Fruit fly (Drosophila melanogaster): ENCODE results near the gene ZC3H3.

Gene ZC3H3

dm6 chr3L:8554024-8554642 is 44.6 kb upstream of the ZC3H3 start (continued):
- TF ChIP-seq CG3726 (GFP tag; IDR thresholded peaks at IDR 0.05) (no peak), CG6854 (GFP tag; optimal IDR thresholded peaks at IDR 0.05) (no peak), fd3F (GFP tag; optimal IDR thresholded peaks at IDR 0.05) (no peak), slou (GFP tag; optimal IDR thresholded peaks at IDR 0.05) (no peak), Doc2 (GFP tag; IDR thresholded peaks at IDR 0.05) (no peak), Rx (GFP tag; IDR thresholded peaks at IDR 0.05) (no peak), Hmr (GFP tag; optimal IDR thresholded peaks at IDR 0.05) (no peak), esg (GFP tag; conservative IDR thresholded peaks at IDR 0.05) (no peak), chinmo (GFP tag; IDR thresholded peaks at IDR 0.05; ENCODE audit: partially characterized antibody) (peak; percentile 89), Aef1 (GFP tag; IDR thresholded peaks at IDR 0.05) (no peak), pzg (GFP tag; optimal IDR thresholded peaks at IDR 0.05) (no peak), wdn (GFP tag; IDR thresholded peaks at IDR 0.05) (no peak), CG10654 (GFP tag; optimal IDR thresholded peaks at IDR 0.05) (no peak), CG8924 (tag; optimal IDR thresholded peaks at IDR 0.05) (no peak), sr (GFP tag; IDR thresholded peaks at IDR 0.05) (peak; percentile 94), salm (tag; optimal IDR thresholded peaks at IDR 0.05) (no peak), Deaf1 (tag; optimal IDR thresholded peaks at IDR 0.05) (peak; percentile 19), sug (tag; optimal IDR thresholded peaks at IDR 0.05) (peak; percentile 66), CG13123 (GFP tag; optimal IDR thresholded peaks at IDR 0.05) (no peak), CG2202 (tag; optimal IDR thresholded peaks at IDR 0.05) (no peak), ci (GFP tag; IDR thresholded peaks at IDR 0.05) (peak; percentile 27; the same call in 1 of the 3 replicates), ERR (GFP tag; optimal IDR thresholded peaks at IDR 0.05) (no peak), CG14965 (GFP tag; optimal IDR thresholded peaks at IDR 0.05; ENCODE audit: borderline replicate concordance) (no peak), Fer1 (GFP tag; optimal IDR thresholded peaks at IDR 0.05) (no peak), Kr (GFP tag; optimal IDR thresholded peaks at IDR 0.05) (no peak), gem (tag; optimal IDR thresholded peaks at IDR 0.05) (no peak), Blimp-1 (GFP tag; optimal IDR thresholded peaks at IDR 0.05) (peak; percentile 72), CG12769 (tag; optimal IDR thresholded peaks at IDR 0.05) (peak; percentile 13), GATAe (GFP tag; conservative IDR thresholded peaks at IDR 0.05) (peak; percentile 42; the same call in 1 of the 2 replicates), CG6254 (GFP tag; optimal IDR thresholded peaks at IDR 0.05) (no peak), PHDP (tag; optimal IDR thresholded peaks at IDR 0.05) (no peak), BEAF-32 (GFP tag; optimal IDR thresholded peaks at IDR 0.05) (no peak), tll (GFP tag; optimal IDR thresholded peaks at IDR 0.05) (peak in 1 of 2 experiments; percentile 23), run (tag; optimal IDR thresholded peaks at IDR 0.05) (no peak), grn (GFP tag; optimal IDR thresholded peaks at IDR 0.05) (peak; percentile 26), her (GFP tag; optimal IDR thresholded peaks at IDR 0.05) (no peak), cad (GFP tag; optimal IDR thresholded peaks at IDR 0.05) (peak; percentile 60), Gsc (GFP tag; IDR thresholded peaks at IDR 0.05) (no peak), Dll (GFP tag; IDR thresholded peaks at IDR 0.05; ENCODE audit: partially characterized antibody) (no peak), sisA (GFP tag; IDR thresholded peaks at IDR 0.05) (no peak), Sox102F (GFP tag; optimal IDR thresholded peaks at IDR 0.05) (no peak), en (GFP tag; optimal IDR thresholded peaks at IDR 0.05) (no peak), bigmax (GFP tag; optimal IDR thresholded peaks at IDR 0.05) (no peak), CG14667 (GFP tag; IDR thresholded peaks at IDR 0.05) (no peak), insv (GFP tag; optimal IDR thresholded peaks at IDR 0.05) (no peak), CG34376 (GFP tag; optimal IDR thresholded peaks at IDR 0.05) (peak; percentile 19), ara (GFP tag; IDR thresholded peaks at IDR 0.05) (0 out of 2 replicates have a peak, but pooled peaks have one; percentile 43), eve (GFP tag; optimal IDR thresholded peaks at IDR 0.05) (no peak), CG11398 (GFP tag; optimal IDR thresholded peaks at IDR 0.05) (no peak), Side (GFP tag; optimal IDR thresholded peaks at IDR 0.05) (no peak)
